Worm (Caenorhabditis elegans) whole organism, dauer: ENCODE measurements around the gene try-14.

Experiments
- unc-62 ChIP-seq: sonication (generic microtip); optimal IDR thresholded peaks from 2 replicates; lab custom pipeline; 2017; ENCODE audit warnings: missing biosample characterization, missing genetic modification reagents, missing genetic modification characterization

try-14 gene

ce11 chrX:7495491-7495890 lies at the start of gene try-14:
Gene try-14 (minus strand): TSS chrX:7495591.
- TF ChIP-seq unc-62: no peak

ce11 chrX:7541078-7541477 lies 45.7 kb upstream of the try-14 start:
- no peak for TF ChIP-seq unc-62

DNA sequence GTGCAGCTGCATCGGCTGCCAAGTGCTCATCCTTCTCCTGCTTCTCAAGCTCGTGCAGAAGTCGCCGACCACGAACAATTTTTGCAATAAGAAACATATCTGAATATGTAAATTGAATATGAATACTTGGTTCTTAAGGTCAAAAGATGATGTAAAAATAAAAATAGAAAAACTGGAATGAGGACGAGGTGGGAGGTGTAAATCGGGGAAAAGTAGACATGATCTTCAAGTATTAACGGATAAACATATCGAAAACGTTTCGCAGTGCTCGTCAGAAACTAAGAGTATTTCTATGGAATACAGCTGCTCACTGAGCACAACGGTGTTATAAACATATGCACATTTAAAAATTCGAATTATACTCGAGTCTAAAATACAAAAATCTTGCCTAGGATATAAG lies 44.6 kb upstream of the try-14 start, which contains the start of gene glb-16:
TSS of gene glb-16 (minus strand) at position 101 of the 400 bp plus-strand sequence.
- TF ChIP-seq unc-62: no peak

DNA sequence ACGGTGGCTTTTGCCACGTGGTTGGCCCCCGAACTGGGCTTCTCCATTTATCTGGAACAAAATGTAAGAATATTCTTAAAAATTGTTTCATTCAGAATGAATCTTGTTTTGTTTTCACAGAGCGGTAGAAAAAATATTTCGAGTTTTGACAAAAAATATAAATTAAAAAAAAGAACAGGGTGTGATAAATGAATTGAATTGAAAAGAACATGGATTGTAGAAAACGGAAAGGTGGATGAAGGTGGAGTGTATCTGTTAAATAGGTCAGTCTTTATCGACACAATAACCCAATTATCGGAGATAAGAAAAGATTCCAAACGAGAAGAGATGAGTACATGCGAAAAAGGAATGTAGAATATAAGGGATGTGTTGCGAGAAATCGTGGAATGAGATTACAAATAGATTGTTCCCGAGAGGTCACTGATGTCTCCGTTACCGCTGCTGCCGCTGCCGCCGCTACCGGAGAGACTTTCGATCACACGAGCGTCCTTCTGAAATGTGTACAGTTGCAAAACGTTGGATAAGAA lies 42.4 kb upstream of the try-14 start, which contains the start of gene dpy-7:
TSS of gene dpy-7 (minus strand) at position 51 of the 527 bp plus-strand sequence.
- no peak for TF ChIP-seq unc-62

DNA sequence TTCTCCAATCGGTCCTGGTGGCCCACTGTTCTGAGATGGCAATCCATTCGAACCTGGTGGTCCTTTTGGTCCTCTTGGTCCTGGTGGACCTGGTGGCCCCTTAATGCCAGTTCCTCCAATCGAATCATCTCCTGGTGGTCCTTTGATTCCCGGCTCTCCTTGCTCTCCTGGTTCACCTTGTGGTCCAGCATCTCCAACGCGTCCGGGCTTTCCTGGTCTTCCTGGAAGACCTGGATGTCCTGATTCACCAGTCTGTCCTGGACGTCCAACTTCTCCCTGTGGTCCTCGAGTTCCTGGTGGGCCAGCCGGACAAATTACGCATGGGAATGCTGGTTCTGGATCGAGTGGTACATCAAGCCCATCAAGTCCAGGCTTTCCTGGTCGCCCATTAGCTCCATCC lies 41.5 kb upstream of the try-14 start:
- TF ChIP-seq unc-62: no peak

- no peak for TF ChIP-seq unc-62
Measured at ce11 chrX:7534454-7534853, 39.1 kb upstream of the try-14 start.

ce11 chrX:7532632-7533031 lies 37.2 kb upstream of the try-14 start, which contains the start of gene ceh-14:
Gene ceh-14 (minus strand): TSS chrX:7532732.
- no peak for TF ChIP-seq unc-62

ce11 chrX:7525271-7525670 lies 29.9 kb upstream of the try-14 start, which contains the start of gene F46C8.3:
Gene F46C8.3 (plus strand): TSS chrX:7525571.
- TF ChIP-seq unc-62: no peak

ce11 chrX:7523799-7524198 lies 28.4 kb upstream of the try-14 start:
- TF ChIP-seq unc-62: no peak

ce11 chrX:7522595-7522994 lies 27.2 kb upstream of the try-14 start:
- no peak for TF ChIP-seq unc-62

DNA sequence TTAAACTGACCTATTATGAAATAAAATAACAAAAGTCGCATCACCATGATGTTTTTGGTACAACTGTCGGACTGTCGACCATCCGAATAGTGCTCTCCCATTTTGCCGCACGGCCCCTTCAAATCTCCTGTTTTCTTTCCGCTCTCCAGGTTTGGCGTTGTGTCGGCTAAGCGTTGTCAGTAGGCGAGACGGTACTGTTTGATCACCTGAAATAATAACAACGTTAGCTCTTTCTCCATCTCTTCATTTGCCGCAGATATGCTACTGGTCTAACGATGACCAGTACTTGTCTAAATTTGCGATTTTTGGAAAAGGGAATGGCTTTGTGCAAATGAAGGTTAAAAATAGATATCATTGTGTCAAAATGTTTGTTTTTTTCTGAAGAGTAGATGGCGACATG lies 24.2 kb upstream of the try-14 start, which contains the start of gene chts-1:
TSS of gene chts-1 (minus strand) at position 101 of the 400 bp plus-strand sequence.
- no peak for TF ChIP-seq unc-62

ce11 chrX:7512714-7513113 lies 17.3 kb upstream of the try-14 start:
- TF ChIP-seq unc-62: no peak

DNA sequence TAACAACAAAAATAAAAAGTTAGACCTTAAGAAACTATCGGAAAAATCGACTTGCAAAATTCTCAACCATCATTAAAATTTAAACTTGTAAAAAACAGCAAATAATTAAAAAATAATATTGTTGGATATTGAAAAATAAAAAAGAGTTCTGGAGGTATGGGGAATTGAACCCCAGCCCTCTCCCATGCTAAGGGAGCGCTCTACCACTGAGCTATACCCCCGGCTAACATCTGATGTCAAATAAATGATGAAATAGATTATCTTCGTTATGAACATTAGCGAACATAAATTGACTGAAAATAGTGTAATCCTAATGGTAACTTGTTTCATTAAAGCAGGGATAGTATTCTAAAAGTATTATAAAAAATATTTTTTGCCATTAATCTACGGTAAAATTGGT lies 11.8 kb upstream of the try-14 start:
- no peak for TF ChIP-seq unc-62

- no peak for TF ChIP-seq unc-62
Measured at ce11 chrX:7506533-7506932, 11.1 kb upstream of the try-14 start, which contains the start of gene lgc-11. Gene lgc-11 (minus strand): TSS chrX:7506633.

DNA sequence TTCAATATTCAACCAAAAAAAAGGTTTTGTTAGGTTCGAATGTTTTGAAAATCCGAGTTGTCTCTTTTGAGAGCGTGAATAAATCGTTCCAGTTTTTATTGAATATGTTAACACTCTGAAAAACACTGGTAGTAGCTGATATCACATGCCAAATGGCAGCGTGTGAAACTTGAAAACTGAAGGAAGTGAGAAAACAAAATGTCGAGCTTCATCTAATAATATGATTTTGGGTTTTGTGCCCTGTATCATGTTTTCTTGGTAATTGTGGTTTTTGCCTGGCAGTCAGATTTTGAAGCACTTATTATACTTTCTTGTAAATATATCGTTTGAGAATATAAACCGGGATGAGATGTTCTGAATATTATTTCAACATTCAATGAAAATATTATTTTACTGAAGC lies 7.4 kb upstream of the try-14 start, which contains the start of gene F48E3.6:
TSS of gene F48E3.6 (minus strand) at position 101 of the 400 bp plus-strand sequence.
- no peak for TF ChIP-seq unc-62

ce11 chrX:7500970-7501369 lies 5.6 kb upstream of the try-14 start, which contains the start of gene uggt-1:
Gene uggt-1 (minus strand): TSS chrX:7500982.
- no peak for TF ChIP-seq unc-62

ce11 chrX:7493020-7493419 lies 2.4 kb downstream of the try-14 start, which contains the start of gene F48E3.2:
Gene F48E3.2 (minus strand): TSS chrX:7493120.
- no peak for TF ChIP-seq unc-62

ce11 chrX:7491521-7491920 lies 3.9 kb downstream of the try-14 start:
- no peak for TF ChIP-seq unc-62

DNA sequence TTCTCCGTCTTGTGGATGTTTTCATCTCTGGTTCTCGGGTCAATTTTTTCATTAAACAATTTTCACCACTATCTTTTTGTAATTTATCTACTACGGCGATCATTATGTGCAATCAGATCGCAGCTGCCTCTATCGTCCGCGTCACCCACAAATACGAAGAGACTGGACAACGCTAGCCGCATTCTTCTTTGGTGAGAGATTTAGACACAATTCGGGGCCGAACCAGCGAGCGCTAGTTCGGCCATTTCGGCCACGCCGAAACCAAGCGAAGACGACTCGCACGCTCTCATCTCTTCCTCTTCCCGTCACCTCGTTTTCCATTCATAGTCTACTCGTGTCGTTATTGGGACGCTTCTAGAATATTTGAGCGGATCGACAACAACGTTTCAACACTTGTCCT lies 9.6 kb downstream of the try-14 start, which contains the start of gene gly-12:
TSS of gene gly-12 (plus strand) at position 117 of the 400 bp plus-strand sequence.
- TF ChIP-seq unc-62: no peak
